Worm (Caenorhabditis elegans) whole organism, L4/young adult: ENCODE measurements around the gene sgn-1.
A peak's percentile ranks its signal among the peaks of the same experiment; 100 is the strongest.

Experiments used
- W03F9.2 ChIP-seq: fragments of 150-350 bp; optimal IDR thresholded peaks from 2 replicates; lab custom pipeline; 2014; ENCODE audit warnings: missing biosample characterization, missing genetic modification characterization
- dao-5 ChIP-seq: sonication (generic microtip); optimal IDR thresholded peaks from 2 replicates; lab custom pipeline; 2016; ENCODE audit warnings: missing genotype, missing genetic modification characterization, moderate library complexity, missing compliant biosample characterization
- him-1 ChIP-seq: sonication (generic microtip); optimal IDR thresholded peaks from 2 replicates; lab custom pipeline; 2016; ENCODE audit warnings: missing genotype, missing genetic modification reagents, missing genetic modification characterization, missing compliant biosample characterization

Gene sgn-1

DNA sequence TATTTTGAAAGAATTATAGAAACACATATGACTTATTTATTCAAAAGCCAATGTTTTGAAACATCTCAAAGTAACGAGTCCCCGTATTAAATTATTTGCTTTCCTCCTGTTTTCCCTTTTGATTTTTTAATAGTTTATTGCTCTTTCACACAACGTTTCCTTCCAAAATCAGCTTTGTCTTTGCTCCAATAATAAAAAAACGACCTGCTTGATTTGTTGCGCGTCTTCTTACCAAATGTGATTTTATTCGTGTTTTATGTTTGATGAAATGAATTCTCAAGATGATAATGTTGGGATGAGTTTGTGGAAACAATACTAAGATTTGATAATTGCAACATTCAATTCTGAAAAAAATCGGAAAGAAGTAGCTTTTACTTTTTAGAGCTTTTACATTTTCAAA lies 28.9 kb upstream of the sgn-1 start:
- TF ChIP-seq W03F9.2 (tag; lab: Kevin White, UChicago) (no peak), him-1 (no peak), dao-5 (tag; lab: Kevin White, UChicago) (no peak)

DNA sequence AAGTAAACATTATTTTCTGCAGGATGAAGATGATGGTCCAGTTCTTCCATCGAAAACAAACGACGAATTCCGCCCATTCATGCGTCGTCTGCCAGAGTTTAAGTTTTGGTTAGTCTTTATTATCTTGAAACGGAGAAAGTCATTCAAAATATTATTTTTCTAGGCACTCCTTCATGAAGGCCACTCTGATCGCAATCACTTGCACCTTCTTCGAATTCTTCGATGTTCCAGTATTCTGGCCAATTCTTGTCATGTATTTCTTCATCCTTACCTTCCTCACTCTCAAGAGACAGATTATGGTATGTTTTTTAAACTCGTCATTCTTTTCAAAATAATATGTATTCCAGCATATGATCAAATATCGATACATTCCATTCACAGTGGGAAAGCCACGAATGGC lies 28.4 kb upstream of the sgn-1 start:
- TF ChIP-seq dao-5 (tag; lab: Kevin White, UChicago) (no peak), W03F9.2 (tag; lab: Kevin White, UChicago) (no peak)

DNA sequence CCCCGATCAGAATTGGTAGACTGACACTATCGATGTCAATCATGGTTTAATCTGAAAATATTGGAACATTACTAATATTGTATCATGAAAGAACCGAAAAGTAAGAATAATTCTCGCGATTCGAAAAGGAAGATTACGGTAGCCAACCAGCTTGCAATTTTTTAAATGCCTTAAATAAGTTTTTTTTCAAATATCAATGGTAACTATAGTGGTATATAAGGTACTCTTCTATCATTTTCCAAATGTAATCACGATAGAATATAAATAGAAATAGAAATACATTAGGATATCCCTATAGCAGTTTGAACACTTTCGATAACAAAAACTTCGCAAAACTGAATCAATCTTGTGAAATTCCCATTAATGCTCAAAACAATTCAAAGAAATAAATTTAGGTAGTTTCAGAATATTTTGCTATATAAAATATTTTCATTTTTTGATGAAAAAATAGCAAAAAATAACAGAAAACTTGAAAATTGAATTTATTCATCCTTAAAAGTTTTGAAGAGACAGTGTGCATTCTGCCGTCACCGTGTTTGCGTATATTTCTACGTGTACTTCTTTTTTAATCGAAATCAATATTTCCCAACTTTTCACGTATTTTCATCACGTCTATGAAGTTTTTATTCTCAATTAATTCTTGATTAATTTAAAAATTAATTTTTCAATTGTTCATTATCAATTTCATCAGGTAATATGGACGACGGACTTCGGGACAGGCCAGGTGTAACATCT lies 27.4 kb upstream of the sgn-1 start, which contains the start of the genes F46C5.9 and rer-1:
TSS of gene F46C5.9 (minus strand) at position 51 of the 735 bp plus-strand sequence.
TSS of gene rer-1 (plus strand) at position 692 of the 735 bp plus-strand sequence.
- TF ChIP-seq dao-5 (tag; lab: Kevin White, UChicago) (no peak), W03F9.2 (tag; lab: Kevin White, UChicago) (peak; percentile 60), him-1 (no peak)

DNA sequence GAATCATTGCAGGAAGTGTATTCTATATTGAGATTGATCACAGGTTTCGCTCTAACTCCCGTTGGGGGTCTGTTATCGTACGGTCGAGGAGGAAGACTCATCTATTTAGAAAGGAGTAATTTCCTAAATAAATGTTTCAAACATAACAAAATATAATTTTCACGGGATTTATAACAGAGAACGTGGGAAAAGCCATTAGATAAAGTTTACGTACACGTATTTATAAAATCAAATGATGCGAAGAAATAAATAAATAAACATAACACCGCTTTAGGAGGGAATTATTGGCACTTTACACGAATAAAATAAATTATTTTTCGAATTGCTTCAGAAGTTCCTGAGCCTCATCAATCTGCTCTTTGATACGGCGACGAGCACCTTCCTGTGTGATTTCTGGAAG lies 25.0 kb upstream of the sgn-1 start, which contains the start of gene F07H5.10:
TSS of gene F07H5.10 (minus strand) at position 101 of the 400 bp plus-strand sequence.
- TF ChIP-seq him-1: no peak
- no peak for TF ChIP-seq dao-5 (tag; lab: Kevin White, UChicago)
- TF ChIP-seq W03F9.2 (tag; lab: Kevin White, UChicago): no peak

ce11 chrII:8806921-8807320 lies 23.5 kb upstream of the sgn-1 start, which contains the start of gene pho-13:
pho-13 (minus strand) TSS chrII:8807021.
- TF ChIP-seq dao-5 (tag; lab: Kevin White, UChicago) (no peak), him-1 (no peak)

DNA sequence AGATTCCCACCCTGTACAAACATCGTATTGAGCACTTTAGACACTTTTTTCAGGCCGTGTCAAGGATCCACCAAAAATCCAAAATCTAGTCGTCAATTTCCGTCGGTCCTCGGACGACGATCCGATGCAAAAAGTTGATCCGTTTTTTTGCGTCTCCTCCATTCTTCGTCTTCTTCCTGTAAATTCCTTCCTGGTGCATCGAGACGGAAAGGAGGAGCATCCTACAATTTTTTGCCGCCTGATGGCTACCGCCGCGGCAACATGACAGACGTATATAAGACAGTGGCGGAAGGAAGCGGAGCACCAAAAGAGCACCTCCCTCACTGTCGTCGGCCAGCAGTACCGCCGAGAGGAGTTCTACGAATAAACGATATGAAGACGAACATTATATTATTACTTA lies 17.4 kb upstream of the sgn-1 start, which contains the start of gene appg-2:
TSS of gene appg-2 (plus strand) at position 301 of the 400 bp plus-strand sequence.
- TF ChIP-seq him-1 (no peak), W03F9.2 (tag; lab: Kevin White, UChicago) (no peak), dao-5 (tag; lab: Kevin White, UChicago) (no peak)

DNA sequence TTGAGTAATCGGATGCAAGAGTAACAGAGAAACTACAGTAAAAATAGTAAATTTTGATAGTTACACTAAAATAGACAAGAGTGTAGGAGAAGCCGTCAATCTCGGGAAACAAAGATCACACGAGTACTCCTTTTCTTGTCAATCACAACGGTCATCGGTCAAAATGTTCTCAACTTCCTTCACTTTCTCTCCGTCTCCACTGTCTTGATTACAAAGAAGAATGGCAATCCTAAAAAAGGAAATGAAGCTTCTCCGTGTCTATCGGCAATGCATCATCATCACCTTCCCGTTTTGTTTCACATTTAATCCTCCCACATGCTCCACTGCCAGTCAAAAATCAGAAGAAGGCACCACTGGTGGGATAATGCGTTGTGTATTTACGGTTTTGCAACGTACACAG lies 16.3 kb upstream of the sgn-1 start:
- no peak for TF ChIP-seq him-1
- no peak for TF ChIP-seq dao-5 (tag; lab: Kevin White, UChicago)
- TF ChIP-seq W03F9.2 (tag; lab: Kevin White, UChicago): no peak

DNA sequence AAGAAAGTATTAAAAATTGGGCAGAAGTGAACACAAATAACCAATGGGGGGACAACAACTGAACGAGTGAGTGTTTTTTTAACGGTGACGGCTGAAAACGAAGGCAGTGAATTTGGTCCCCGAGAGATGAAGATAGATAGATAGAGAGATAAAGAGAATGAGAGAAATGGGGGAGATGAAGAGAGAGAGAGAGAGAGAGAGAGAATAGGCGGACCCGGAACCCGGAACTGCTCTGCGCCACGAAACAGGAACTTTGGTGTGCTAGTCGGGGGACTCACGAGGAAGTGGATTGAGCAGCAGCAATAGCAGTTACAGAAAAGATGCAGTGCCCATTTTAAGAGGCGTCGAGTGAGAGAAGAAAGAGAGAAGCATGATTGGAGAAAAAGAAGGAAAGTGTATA lies 12.9 kb upstream of the sgn-1 start:
- TF ChIP-seq dao-5 (tag; lab: Kevin White, UChicago) (no peak), him-1 (peak; percentile 90), W03F9.2 (tag; lab: Kevin White, UChicago) (peak; percentile 6)

ce11 chrII:8795227-8795626 lies 11.8 kb upstream of the sgn-1 start:
- TF ChIP-seq him-1 (no peak), W03F9.2 (tag; lab: Kevin White, UChicago) (no peak), dao-5 (tag; lab: Kevin White, UChicago) (no peak)

DNA sequence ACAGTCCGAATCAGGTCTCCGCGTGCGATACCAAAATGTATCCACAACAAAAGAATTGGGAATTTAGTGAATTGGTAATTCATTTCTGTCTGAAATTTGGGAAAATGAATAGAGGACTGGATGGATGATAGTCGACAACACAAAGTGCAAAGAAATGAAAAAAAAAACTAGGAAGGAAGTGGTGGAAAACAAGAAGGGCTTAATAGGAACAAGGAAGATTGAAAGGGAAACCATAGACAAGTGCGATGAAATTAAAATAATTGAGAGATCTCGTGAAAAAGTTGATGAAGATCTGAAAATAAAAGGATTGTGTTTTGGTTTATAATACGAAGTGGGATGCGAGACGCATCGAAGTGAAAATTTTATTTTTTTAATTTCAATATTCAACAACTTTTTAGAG lies 10.6 kb upstream of the sgn-1 start, which contains the start of gene F07H5.7:
TSS of gene F07H5.7 (minus strand) at position 101 of the 400 bp plus-strand sequence.
- TF ChIP-seq W03F9.2 (tag; lab: Kevin White, UChicago) (no peak), him-1 (no peak), dao-5 (tag; lab: Kevin White, UChicago) (no peak)

ce11 chrII:8792640-8793039 lies 9.2 kb upstream of the sgn-1 start, which contains the start of gene idpa-2:
idpa-2 (minus strand) TSS chrII:8792740.
- TF ChIP-seq dao-5 (tag; lab: Kevin White, UChicago): no peak
- TF ChIP-seq him-1: no peak
- no peak for TF ChIP-seq W03F9.2 (tag; lab: Kevin White, UChicago)

ce11 chrII:8789828-8790558 lies 6.5 kb upstream of the sgn-1 start, which contains the start of gene F07H5.13:
F07H5.13 (plus strand) TSS chrII:8790557.
- TF ChIP-seq him-1: no peak
- TF ChIP-seq W03F9.2 (tag; lab: Kevin White, UChicago): peak; percentile 53
- TF ChIP-seq dao-5 (tag; lab: Kevin White, UChicago): no peak

DNA sequence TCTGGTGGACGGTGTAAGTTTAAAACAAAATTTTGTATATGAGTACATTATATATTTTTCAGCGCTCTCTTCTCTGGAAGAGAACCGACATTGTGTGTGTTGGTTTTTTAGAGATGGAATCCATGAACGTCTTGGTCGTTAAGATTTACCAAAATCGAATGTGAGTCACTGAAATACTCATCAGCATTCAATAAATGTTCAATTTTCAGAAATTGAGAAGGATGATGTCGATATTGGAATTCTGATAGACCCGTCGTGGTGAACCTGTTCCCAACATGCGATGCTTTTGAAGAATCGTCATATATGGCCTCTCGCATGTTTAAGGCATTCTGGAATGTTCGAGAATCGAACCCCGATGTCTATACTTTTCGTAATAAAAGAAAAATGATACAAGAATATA lies 5.3 kb upstream of the sgn-1 start:
- TF ChIP-seq him-1 (no peak), W03F9.2 (tag; lab: Kevin White, UChicago) (no peak)

DNA sequence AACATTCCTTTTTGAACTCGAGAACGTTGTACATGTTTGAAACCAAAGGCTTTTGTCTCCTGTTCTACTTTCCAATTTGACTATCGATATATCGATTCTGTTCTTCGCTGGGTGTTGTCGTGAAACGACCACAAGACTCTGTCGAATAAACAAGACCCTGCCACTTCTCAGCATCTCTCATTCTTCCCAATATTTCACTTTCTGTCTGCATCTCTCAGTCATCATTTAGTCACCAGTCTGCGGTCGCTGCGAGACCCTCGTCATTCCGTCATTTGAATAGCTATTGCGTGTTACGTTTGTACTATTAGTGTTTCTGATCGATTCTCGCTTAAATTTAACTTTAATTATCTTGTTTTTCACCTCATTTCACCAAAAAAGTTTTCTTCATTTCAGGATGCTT lies 3.9 kb upstream of the sgn-1 start:
- TF ChIP-seq dao-5 (tag; lab: Kevin White, UChicago): no peak
- peak; percentile 84 for TF ChIP-seq W03F9.2 (tag; lab: Kevin White, UChicago)
- TF ChIP-seq him-1: peak; percentile 68
